Worm (Caenorhabditis elegans) whole organism, early embryonic: ENCODE results near the gene F56C9.3.

Experiments
- B0310.2 ChIP-seq: sonication (generic microtip); optimal IDR thresholded peaks from 2 replicates; lab custom pipeline; 2016; ENCODE audit warnings: mild to moderate bottlenecking, missing genetic modification characterization, missing compliant biosample characterization
- F13C5.2 ChIP-seq: sonication (generic microtip); optimal IDR thresholded peaks from 2 replicates; lab custom pipeline; 2017; ENCODE audit warnings: mild to moderate bottlenecking, missing genetic modification characterization, inconsistent platforms, missing compliant biosample characterization
- aly-1 ChIP-seq: sonication (generic microtip); optimal IDR thresholded peaks from 2 replicates; lab custom pipeline; 2016; ENCODE audit warnings: missing genetic modification characterization, missing compliant biosample characterization
- ama-1 ChIP-seq: fragments of 150-350 bp; optimal IDR thresholded peaks from 2 replicates; lab custom pipeline; 2014
- ceh-13 ChIP-seq: fragments of 200-800 bp; sonication (Bioruptor generic); optimal IDR thresholded peaks from 2 replicates; lab custom pipeline; 2018; ENCODE audit warnings: mild to moderate bottlenecking, missing genetic modification characterization, missing compliant biosample characterization
- ceh-36 ChIP-seq: sonication (generic microtip); optimal IDR thresholded peaks from 2 replicates; lab custom pipeline; 2016; ENCODE audit warnings: missing genetic modification characterization, inconsistent platforms, missing compliant biosample characterization
- ets-7 ChIP-seq: sonication (generic microtip); optimal IDR thresholded peaks from 2 replicates; lab custom pipeline; 2016; ENCODE audit warnings: missing genotype, missing genetic modification characterization, missing compliant biosample characterization
- flt-1 ChIP-seq: fragments of 200-800 bp; sonication (Bioruptor generic); IDR thresholded peaks from 2 replicates; pipeline ENCODE4 v1.3.6; 2022; ENCODE audit warnings: missing genetic modification characterization, missing compliant biosample characterization
- hmbx-1 ChIP-seq: sonication (generic microtip); optimal IDR thresholded peaks from 2 replicates; lab custom pipeline; 2016; ENCODE audit warnings: mild to moderate bottlenecking, missing genetic modification characterization, missing compliant biosample characterization
- hmg-4 ChIP-seq: fragments of 200-800 bp; sonication (Bioruptor generic); optimal IDR thresholded peaks from 2 replicates; lab custom pipeline; 2018; ENCODE audit warnings: mild to moderate bottlenecking, missing genetic modification characterization, missing compliant biosample characterization
- hnd-1 ChIP-seq: sonication (generic microtip); optimal IDR thresholded peaks from 2 replicates; lab custom pipeline; 2016; ENCODE audit warnings: missing genetic modification characterization, missing compliant biosample characterization
- pes-1 ChIP-seq: fragments of 200-800 bp; sonication (Bioruptor generic); IDR thresholded peaks from 2 replicates; pipeline ENCODE4 v1.3.6; 2022; ENCODE audit warnings: missing genetic modification reagents, missing genetic modification characterization, missing compliant biosample characterization
- scrt-1 ChIP-seq: fragments of 200-800 bp; sonication (Bioruptor generic); IDR thresholded peaks from 2 replicates; pipeline ENCODE4 v1.3.6; 2022; ENCODE audit warnings: missing genetic modification characterization, missing compliant biosample characterization
- sea-1 ChIP-seq: fragments of 200-800 bp; sonication (Bioruptor generic); conservative IDR thresholded peaks from 2 replicates; pipeline ENCODE4 v1.3.6; 2022; ENCODE audit warnings: missing genetic modification characterization, missing compliant biosample characterization
- tbx-11 ChIP-seq: fragments of 200-800 bp; sonication (Bioruptor generic); IDR thresholded peaks from 2 replicates; pipeline ENCODE4 v1.3.6; 2022; ENCODE audit warnings: missing genetic modification characterization, missing compliant biosample characterization
- tbx-37 ChIP-seq: fragments of 200-800 bp; sonication (Bioruptor generic); conservative IDR thresholded peaks from 2 replicates; pipeline ENCODE4 v1.3.6; 2022; ENCODE audit warnings: missing genetic modification reagents, missing genetic modification characterization, missing compliant biosample characterization
- tra-4 ChIP-seq: sonication (generic microtip); optimal IDR thresholded peaks from 2 replicates; lab custom pipeline; 2017; ENCODE audit warnings: missing genetic modification characterization, missing compliant biosample characterization

Gene F56C9.3

DNA sequence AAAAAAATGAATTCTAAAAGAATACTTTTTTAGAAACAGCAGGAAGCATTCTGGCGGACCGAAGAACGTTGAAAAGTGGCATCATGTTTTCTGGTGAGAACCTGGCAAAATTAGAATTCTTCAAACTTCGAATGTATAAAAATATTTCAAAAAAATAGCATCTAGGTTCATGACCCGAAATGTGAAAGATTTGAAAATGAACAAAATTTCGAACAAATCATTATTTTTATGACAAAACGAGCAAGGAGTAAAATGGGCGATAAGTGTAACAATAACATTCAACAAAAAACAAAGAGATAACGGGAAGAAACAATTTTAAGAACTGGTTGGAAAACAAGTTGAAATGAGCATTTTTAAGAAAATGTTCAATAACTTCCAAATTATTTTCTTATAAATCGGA lies 35.8 kb upstream of the F56C9.3 start, which contains the start of gene psd-1:
Gene psd-1, minus strand, starts transcription at position 101 of the 400 bp plus-strand sequence.
- TF ChIP-seq B0310.2 (tag; lab: Kevin White, UChicago) (no peak), tbx-37 (GFP tag; lab: Robert Waterston, UW) (no peak), ets-7 (tag; lab: Kevin White, UChicago) (no peak), hmbx-1 (tag; lab: Kevin White, UChicago) (no peak), F13C5.2 (tag; lab: Kevin White, UChicago) (no peak), tra-4 (tag; lab: Kevin White, UChicago) (no peak), sea-1 (no peak), flt-1 (GFP tag; lab: Robert Waterston, UW) (no peak), hnd-1 (no peak), pes-1 (GFP tag; lab: Robert Waterston, UW) (no peak), aly-1 (tag; lab: Kevin White, UChicago) (no peak), ceh-36 (tag; lab: Kevin White, UChicago) (no peak), ama-1 (lab: Kevin White, UChicago) (no peak), hmg-4 (GFP tag; lab: Kevin White, UChicago) (no peak), scrt-1 (GFP tag; lab: Robert Waterston, UW) (no peak), ceh-13 (no peak), tbx-11 (no peak)

DNA sequence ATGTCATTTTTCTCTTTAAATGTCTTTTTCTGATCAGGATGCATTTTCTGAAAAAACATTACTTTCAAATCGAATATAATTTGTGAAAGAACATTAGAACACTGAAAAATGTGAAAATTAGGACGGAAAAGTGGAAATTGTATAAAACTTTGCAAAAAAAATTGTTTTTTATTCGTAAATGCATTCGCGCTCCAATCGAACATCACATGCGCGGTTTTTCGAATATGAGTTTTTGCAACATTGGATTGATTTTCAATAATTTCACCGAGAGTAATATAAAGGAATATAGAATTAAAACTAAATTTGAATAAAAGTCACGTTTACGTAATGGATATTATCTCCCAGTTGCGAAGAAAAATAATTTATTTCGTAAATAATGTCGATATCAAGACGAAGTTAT lies 33.9 kb upstream of the F56C9.3 start, which contains the start of the genes spot-1 and B0361.11:
Gene spot-1, minus strand, starts transcription at position 47 of the 400 bp plus-strand sequence.
Gene B0361.11, plus strand, starts transcription at position 372 of the 400 bp plus-strand sequence.
- TF ChIP-seq sea-1 (no peak), tra-4 (tag; lab: Kevin White, UChicago) (no peak), ceh-13 (no peak), hmg-4 (GFP tag; lab: Kevin White, UChicago) (no peak), F13C5.2 (tag; lab: Kevin White, UChicago) (no peak), tbx-37 (GFP tag; lab: Robert Waterston, UW) (no peak), ets-7 (tag; lab: Kevin White, UChicago) (no peak), hnd-1 (no peak), pes-1 (GFP tag; lab: Robert Waterston, UW) (no peak), ceh-36 (tag; lab: Kevin White, UChicago) (no peak), flt-1 (GFP tag; lab: Robert Waterston, UW) (no peak), aly-1 (tag; lab: Kevin White, UChicago) (no peak), ama-1 (lab: Kevin White, UChicago) (no peak), scrt-1 (GFP tag; lab: Robert Waterston, UW) (no peak), tbx-11 (no peak)

DNA sequence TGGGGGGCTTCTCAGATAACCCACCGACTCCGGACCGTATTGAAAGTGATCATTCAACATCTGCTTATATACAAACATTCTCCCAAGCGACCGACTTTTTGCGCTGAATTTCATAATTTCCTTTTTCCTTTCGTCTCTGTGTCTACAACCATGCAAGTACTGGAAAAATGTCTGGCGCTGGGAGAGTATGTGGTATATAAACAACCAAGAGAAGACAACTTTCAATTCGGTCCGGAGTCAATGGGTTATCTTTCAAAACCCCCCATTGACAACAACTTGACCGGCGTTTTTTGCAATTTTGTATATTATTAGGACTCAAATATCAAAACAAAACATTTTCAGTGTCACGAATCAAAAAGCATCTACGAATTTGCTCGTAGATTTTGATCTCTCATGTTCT lies 32.6 kb upstream of the F56C9.3 start:
- TF ChIP-seq pes-1 (GFP tag; lab: Robert Waterston, UW), result no peak
- TF ChIP-seq hnd-1, result no peak
- TF ChIP-seq ama-1 (lab: Kevin White, UChicago), result no peak
- no peak for TF ChIP-seq hmg-4 (GFP tag; lab: Kevin White, UChicago)
- no peak for TF ChIP-seq tbx-37 (GFP tag; lab: Robert Waterston, UW)
- TF ChIP-seq aly-1 (tag; lab: Kevin White, UChicago), result no peak

DNA sequence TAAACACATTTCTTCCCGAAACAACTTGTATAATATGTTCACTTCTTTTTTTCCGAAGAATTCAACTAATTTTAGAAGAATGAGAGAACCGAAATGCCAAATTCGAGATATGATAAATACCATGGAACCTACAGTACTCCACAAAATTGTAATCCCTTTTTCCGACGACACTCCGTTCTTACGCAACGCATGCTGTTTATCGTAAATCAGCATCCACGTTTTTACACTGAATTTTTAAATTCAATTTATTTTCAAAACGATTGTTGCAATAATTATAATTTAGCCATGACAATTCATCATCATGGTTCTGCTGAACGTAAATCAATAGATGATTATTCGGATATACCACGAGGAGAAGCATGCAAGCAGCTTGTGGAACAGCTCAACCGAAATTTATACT lies 29.9 kb upstream of the F56C9.3 start, which contains the start of gene B0361.3:
Gene B0361.3, plus strand, starts transcription at position 284 of the 400 bp plus-strand sequence.
- no peak for TF ChIP-seq aly-1 (tag; lab: Kevin White, UChicago)
- TF ChIP-seq ama-1 (lab: Kevin White, UChicago), result no peak
- TF ChIP-seq tbx-37 (GFP tag; lab: Robert Waterston, UW), result no peak
- TF ChIP-seq hmg-4 (GFP tag; lab: Kevin White, UChicago), result no peak
- no peak for TF ChIP-seq ets-7 (tag; lab: Kevin White, UChicago)
- no peak for TF ChIP-seq hnd-1
- TF ChIP-seq hmbx-1 (tag; lab: Kevin White, UChicago), result no peak
- no peak for TF ChIP-seq pes-1 (GFP tag; lab: Robert Waterston, UW)
- no peak for TF ChIP-seq ceh-13
- TF ChIP-seq sea-1, result no peak
- TF ChIP-seq F13C5.2 (tag; lab: Kevin White, UChicago), result no peak
- no peak for TF ChIP-seq tra-4 (tag; lab: Kevin White, UChicago)
- no peak for TF ChIP-seq flt-1 (GFP tag; lab: Robert Waterston, UW)
- TF ChIP-seq ceh-36 (tag; lab: Kevin White, UChicago), result no peak
- no peak for TF ChIP-seq scrt-1 (GFP tag; lab: Robert Waterston, UW)

DNA sequence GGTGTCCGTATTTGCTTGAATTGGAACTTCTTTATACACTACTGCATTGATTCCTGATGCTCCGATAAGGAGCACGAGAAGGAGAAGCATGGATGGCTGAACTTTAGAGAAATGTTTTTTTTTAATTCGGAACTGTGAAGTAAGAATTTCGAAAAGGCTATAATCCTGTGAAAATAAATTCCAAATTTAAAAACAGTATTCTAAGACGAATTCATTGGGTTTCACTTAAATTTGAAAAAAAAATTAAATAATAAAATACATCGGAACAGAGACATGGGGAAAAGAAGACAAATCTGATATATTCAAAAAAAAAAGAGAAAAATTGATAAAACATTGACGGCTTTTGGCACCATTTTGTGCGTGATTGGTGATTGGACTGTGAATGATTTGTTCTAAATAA lies 25.3 kb upstream of the F56C9.3 start, which contains the start of gene pho-5:
Gene pho-5, minus strand, starts transcription at position 101 of the 400 bp plus-strand sequence.
- TF ChIP-seq hmg-4 (GFP tag; lab: Kevin White, UChicago) (no peak), F13C5.2 (tag; lab: Kevin White, UChicago) (no peak), sea-1 (no peak), flt-1 (GFP tag; lab: Robert Waterston, UW) (no peak), aly-1 (tag; lab: Kevin White, UChicago) (no peak), tbx-37 (GFP tag; lab: Robert Waterston, UW) (no peak), ceh-13 (no peak), ceh-36 (tag; lab: Kevin White, UChicago) (no peak), hnd-1 (no peak), pes-1 (GFP tag; lab: Robert Waterston, UW) (no peak), scrt-1 (GFP tag; lab: Robert Waterston, UW) (no peak), tbx-11 (no peak), ama-1 (lab: Kevin White, UChicago) (no peak), hmbx-1 (tag; lab: Kevin White, UChicago) (no peak), ets-7 (tag; lab: Kevin White, UChicago) (no peak), B0310.2 (tag; lab: Kevin White, UChicago) (no peak)

- no peak for TF ChIP-seq aly-1 (tag; lab: Kevin White, UChicago)
- TF ChIP-seq ceh-13, result no peak
These were observed 23.6 kb upstream of the F56C9.3 start, which contains the start of gene ykt-6 for ce11 chrIII:7287503-7287902. Gene ykt-6 (minus strand): TSS chrIII:7287603.

ce11 chrIII:7290462-7290861 lies 20.6 kb upstream of the F56C9.3 start, which contains the start of gene algn-11:
Gene algn-11 (minus strand): TSS chrIII:7290562.
- TF ChIP-seq tbx-11, result no peak
